Worm (Caenorhabditis elegans) whole organism, midembryonic: ENCODE results near the gene Y81G3A.1.
"Not testable (repeated sequence)": the region's sequence is repeated elsewhere in the genome, so short reads cannot be mapped to it uniquely, and the experiment has no call there.

ENCODE experiments used
- T22C8.4 ChIP-seq: fragments of 200-800 bp; sonication (Bioruptor generic); IDR thresholded peaks from 2 replicates; pipeline ENCODE4 v1.3.6; 2022; ENCODE audit warnings: missing genetic modification characterization, missing compliant biosample characterization
- ztf-23 ChIP-seq: fragments of 200-800 bp; sonication (Bioruptor generic); IDR thresholded peaks from 2 replicates; pipeline ENCODE4 v1.3.6; 2022; ENCODE audit warnings: missing genetic modification reagents, missing genetic modification characterization, missing compliant biosample characterization
- ztf-29 ChIP-seq: fragments of 200-800 bp; sonication (Bioruptor generic); IDR thresholded peaks from 2 replicates; pipeline ENCODE4 v1.3.6; 2022; ENCODE audit warnings: missing genetic modification reagents, missing genetic modification characterization, missing compliant biosample characterization

- TF ChIP-seq T22C8.4 (GFP tag; lab: Robert Waterston, UW), result peak; percentile 86
- not testable (repeated sequence) for TF ChIP-seq ztf-29, ztf-23 (GFP tag; lab: Robert Waterston, UW)
Measured at ce11 chrII:13047106-13047505, 36.6 kb downstream of the Y81G3A.1 start, which contains the start of gene F42G4.7.
